Worm (Caenorhabditis elegans): ENCODE data around the gene bath-24.

- TF ChIP-seq ref-1 (GFP tag; conservative IDR thresholded peaks at IDR 0.05) = no peak
- no peak for TF ChIP-seq med-1 (GFP tag; optimal IDR thresholded peaks at IDR 0.05; ENCODE audit: insufficient read depth)
- no peak for TF ChIP-seq flt-1 (GFP tag; IDR thresholded peaks at IDR 0.05)
- TF ChIP-seq ztf-29 (GFP tag; IDR thresholded peaks at IDR 0.05) = no peak
- no peak for TF ChIP-seq T22C8.4 (GFP tag; IDR thresholded peaks at IDR 0.05)
- TF ChIP-seq ztf-23 (GFP tag; IDR thresholded peaks at IDR 0.05) = no peak
- TF ChIP-seq tab-1 (GFP tag; IDR thresholded peaks at IDR 0.05) = no peak
- TF ChIP-seq klf-2 (GFP tag; conservative IDR thresholded peaks at IDR 0.05) = no peak
- TF ChIP-seq cog-1 (tag; optimal IDR thresholded peaks at IDR 0.05) = no peak
These were observed 18.9 kb downstream of the bath-24 start, which contains the start of gene bath-21 for ce11 chrII:2026525-2026924.
